Fruit fly (Drosophila melanogaster) whole organism, embryonic: ENCODE data around the gene Mlc2.
A peak's percentile ranks its signal among the peaks of the same experiment; 100 is the strongest.

Source experiments
- C15 ChIP-seq: fragments of 200-800 bp; sonication (Bioruptor generic); IDR thresholded peaks from 3 replicates; pipeline ENCODE4 v1.3.6; 2022; ENCODE audit warnings: missing biosample characterization, missing genetic modification characterization
- CG10147 ChIP-seq: fragments of 200-800 bp; sonication (Bioruptor generic); optimal IDR thresholded peaks from 2 replicates; lab custom pipeline; 2019; ENCODE audit warnings: missing biosample characterization, mild to moderate bottlenecking, missing genetic modification characterization, moderate library complexity
- CG10431 ChIP-seq: fragments of 200-800 bp; sonication (Bioruptor generic); optimal IDR thresholded peaks from 3 replicates; lab custom pipeline; 2018; ENCODE audit warnings: missing biosample characterization, mild to moderate bottlenecking, missing genetic modification characterization
- CG10979 ChIP-seq: fragments of 200-800 bp; sonication (Bioruptor generic); optimal IDR thresholded peaks from 2 replicates; lab custom pipeline; 2018; ENCODE audit warnings: missing biosample characterization, mild to moderate bottlenecking, missing genetic modification characterization, moderate library complexity
- CG11085 ChIP-seq: fragments of 200-800 bp; sonication (Bioruptor generic); IDR thresholded peaks from 2 replicates; pipeline ENCODE4 v1.3.6; 2022; ENCODE audit warnings: missing biosample characterization, missing genetic modification characterization
- CG11398 ChIP-seq: fragments of 200-800 bp; sonication (Bioruptor generic); optimal IDR thresholded peaks from 2 replicates; lab custom pipeline; 2016; ENCODE audit warnings: missing biosample characterization, missing genetic modification characterization
- CG13296 ChIP-seq: fragments of 200-800 bp; sonication (Bioruptor generic); optimal IDR thresholded peaks from 3 replicates; lab custom pipeline; 2018; ENCODE audit warnings: missing biosample characterization, mild to moderate bottlenecking, missing genetic modification characterization
- CG14667 ChIP-seq: fragments of 200-800 bp; sonication (Bioruptor generic); IDR thresholded peaks from 2 replicates; pipeline ENCODE4 v1.3.6; 2022; ENCODE audit warnings: missing biosample characterization, missing genetic modification characterization
- CG15269 ChIP-seq: fragments of 200-800 bp; sonication (Bioruptor generic); optimal IDR thresholded peaks from 2 replicates; lab custom pipeline; 2018; ENCODE audit warnings: missing biosample characterization, mild to moderate bottlenecking, missing genetic modification characterization, moderate library complexity
- CG17568 ChIP-seq: fragments of 200-800 bp; sonication (Bioruptor generic); optimal IDR thresholded peaks from 2 replicates; lab custom pipeline; 2018; ENCODE audit warnings: missing biosample characterization, mild to moderate bottlenecking, missing genetic modification characterization, moderate library complexity
- CG17912 ChIP-seq: fragments of 200-800 bp; sonication (Bioruptor generic); optimal IDR thresholded peaks from 2 replicates; lab custom pipeline; 2018; ENCODE audit warnings: missing biosample characterization, mild to moderate bottlenecking, missing genetic modification characterization
- CG30403 ChIP-seq: fragments of 200-800 bp; sonication (Bioruptor generic); optimal IDR thresholded peaks from 3 replicates; lab custom pipeline; 2016; ENCODE audit warnings: missing biosample characterization, missing genetic modification characterization
- CG3065 ChIP-seq: fragments of 200-800 bp; sonication (Bioruptor generic); optimal IDR thresholded peaks from 2 replicates; lab custom pipeline; 2016; ENCODE audit warnings: missing biosample characterization, missing genetic modification characterization
- CG31388 ChIP-seq: fragments of 200-800 bp; sonication (Bioruptor generic); optimal IDR thresholded peaks from 2 replicates; lab custom pipeline; 2016; ENCODE audit warnings: missing biosample characterization, missing genetic modification characterization
- CG32772 ChIP-seq: fragments of 200-800 bp; sonication (Bioruptor generic); IDR thresholded peaks from 2 replicates; pipeline ENCODE4 v1.3.6; 2022; ENCODE audit warnings: missing biosample characterization, missing genetic modification characterization
- CG4328 ChIP-seq: fragments of 200-800 bp; sonication (Bioruptor generic); optimal IDR thresholded peaks from 3 replicates; lab custom pipeline; 2017; ENCODE audit warnings: missing biosample characterization, missing genetic modification reagents, missing genetic modification characterization
- CG4854 ChIP-seq: fragments of 200-800 bp; sonication (Bioruptor generic); optimal IDR thresholded peaks from 2 replicates; lab custom pipeline; 2016; ENCODE audit warnings: missing biosample characterization, missing genetic modification characterization, inconsistent platforms
- CG6765 ChIP-seq: fragments of 200-800 bp; sonication (Bioruptor generic); optimal IDR thresholded peaks from 3 replicates; lab custom pipeline; 2017; ENCODE audit warnings: missing biosample characterization, mild to moderate bottlenecking, missing genetic modification characterization
- CG7745 ChIP-seq: fragments of 200-800 bp; sonication (Bioruptor generic); optimal IDR thresholded peaks from 2 replicates; lab custom pipeline; 2018; ENCODE audit warnings: missing biosample characterization, mild to moderate bottlenecking, missing genetic modification characterization, moderate library complexity
- D19A ChIP-seq: fragments of 200-800 bp; optimal IDR thresholded peaks from 3 replicates; lab custom pipeline; 2019; ENCODE audit warnings: missing biosample characterization, mild to moderate bottlenecking, missing genetic modification characterization, moderate library complexity
- Deaf1 ChIP-seq: fragments of 200-800 bp; optimal IDR thresholded peaks from 3 replicates; lab custom pipeline; 2019; ENCODE audit warnings: missing biosample characterization, mild to moderate bottlenecking, missing genetic modification characterization, moderate library complexity
- Dek ChIP-seq: fragments of 200-800 bp; sonication (Bioruptor generic); optimal IDR thresholded peaks from 3 replicates; lab custom pipeline; 2019; ENCODE audit warnings: missing biosample characterization, mild to moderate bottlenecking, missing genetic modification characterization, moderate library complexity
- Dref ChIP-seq: fragments of 200-800 bp; sonication (Bioruptor generic); IDR thresholded peaks from 2 replicates; pipeline ENCODE4 v1.3.6; 2022; ENCODE audit warnings: missing biosample characterization, missing genetic modification characterization
- H15 ChIP-seq: fragments of 200-800 bp; sonication (Bioruptor generic); IDR thresholded peaks from 3 replicates; pipeline ENCODE4 v1.3.6; 2022; ENCODE audit warnings: missing biosample characterization, missing genetic modification characterization
- H2.0 ChIP-seq: fragments of 200-800 bp; sonication (Bioruptor generic); IDR thresholded peaks from 2 replicates; pipeline ENCODE4 v1.3.6; 2022; ENCODE audit warnings: missing biosample characterization, missing genetic modification characterization
- Mad ChIP-seq: fragments of 200-800 bp; sonication (Bioruptor generic); optimal IDR thresholded peaks from 2 replicates; lab custom pipeline; 2016; ENCODE audit warnings: missing biosample characterization, missing genetic modification characterization
- NC2α ChIP-seq: fragments of 200-800 bp; sonication (Bioruptor generic); optimal IDR thresholded peaks from 2 replicates; lab custom pipeline; 2016; ENCODE audit warnings: missing biosample characterization, missing genetic modification characterization
- NFAT ChIP-seq: fragments of 200-800 bp; sonication (Bioruptor generic); IDR thresholded peaks from 2 replicates; pipeline ENCODE4 v1.3.6; 2022; ENCODE audit warnings: missing biosample characterization, missing genetic modification characterization
- NK7.1 ChIP-seq: fragments of 200-800 bp; sonication (Bioruptor generic); optimal IDR thresholded peaks from 3 replicates; lab custom pipeline; 2016; ENCODE audit warnings: missing biosample characterization, missing genetic modification characterization
- Oaz ChIP-seq: fragments of 200-800 bp; sonication (Bioruptor generic); IDR thresholded peaks from 2 replicates; pipeline ENCODE4 v1.3.6; 2022; ENCODE audit warnings: missing biosample characterization, missing genetic modification characterization
- Ptx1 ChIP-seq: fragments of 200-800 bp; sonication (Bioruptor generic); IDR thresholded peaks from 2 replicates; pipeline ENCODE4 v1.3.6; 2022; ENCODE audit warnings: missing biosample characterization, missing genetic modification characterization
- Sox102F ChIP-seq: fragments of 200-800 bp; sonication (Bioruptor generic); optimal IDR thresholded peaks from 2 replicates; lab custom pipeline; 2018; ENCODE audit warnings: missing biosample characterization, mild to moderate bottlenecking, missing genetic modification characterization, moderate library complexity
- YL-1 ChIP-seq: fragments of 200-800 bp; sonication (Bioruptor generic); optimal IDR thresholded peaks from 3 replicates; lab custom pipeline; 2017; ENCODE audit warnings: missing biosample characterization, mild to moderate bottlenecking, missing genetic modification characterization
- amos ChIP-seq: fragments of 200-800 bp; sonication (Bioruptor generic); IDR thresholded peaks from 2 replicates; pipeline ENCODE4 v1.3.6; 2022; ENCODE audit warnings: missing biosample characterization, missing genetic modification characterization; ENCODE audit not compliant: partially characterized antibody
- bowl ChIP-seq: fragments of 200-800 bp; sonication (Bioruptor generic); IDR thresholded peaks from 2 replicates; pipeline ENCODE4 v1.3.6; 2022; ENCODE audit warnings: missing biosample characterization, missing genetic modification characterization
- chif ChIP-seq, 2 experiments: fragments of 200-800 bp; sonication (Bioruptor generic); optimal IDR thresholded peaks; 3 replicates each; lab custom pipeline; 2016; ENCODE audit warnings: missing biosample characterization in 2 of 2, missing genetic modification characterization in 2 of 2
- cwo ChIP-seq: fragments of 200-800 bp; sonication (Bioruptor generic); optimal IDR thresholded peaks from 3 replicates; lab custom pipeline; 2017; ENCODE audit warnings: missing biosample characterization, missing genetic modification characterization, mild to moderate bottlenecking, moderate library complexity, missing genetic modification reagents
- gce ChIP-seq: fragments of 200-800 bp; sonication (Bioruptor generic); IDR thresholded peaks from 3 replicates; pipeline ENCODE4 v1.3.6; 2022; ENCODE audit warnings: missing biosample characterization, missing genetic modification characterization
- gem ChIP-seq: fragments of 200-800 bp; sonication (Bioruptor generic); optimal IDR thresholded peaks from 2 replicates; lab custom pipeline; 2019; ENCODE audit warnings: missing biosample characterization, mild to moderate bottlenecking, missing genetic modification characterization, moderate library complexity
- hb ChIP-seq: fragments of 200-800 bp; sonication (Bioruptor generic); IDR thresholded peaks from 3 replicates; pipeline ENCODE4 v1.3.6; 2022; ENCODE audit warnings: missing biosample characterization, missing genetic modification characterization; ENCODE audit not compliant: partially characterized antibody
- pb ChIP-seq: fragments of 200-800 bp; sonication (Bioruptor generic); optimal IDR thresholded peaks from 3 replicates; lab custom pipeline; 2016; ENCODE audit warnings: missing biosample characterization, missing genetic modification characterization
- pfk ChIP-seq: fragments of 200-800 bp; sonication (Bioruptor generic); optimal IDR thresholded peaks from 2 replicates; lab custom pipeline; 2018; ENCODE audit warnings: missing biosample characterization, mild to moderate bottlenecking, missing genetic modification characterization, moderate library complexity
- pho ChIP-seq: fragments of 200-800 bp; sonication (Bioruptor generic); optimal IDR thresholded peaks from 2 replicates; lab custom pipeline; 2016; ENCODE audit warnings: missing biosample characterization, missing genetic modification characterization
- pnt ChIP-seq: fragments of 200-800 bp; sonication (Bioruptor generic); optimal IDR thresholded peaks from 3 replicates; lab custom pipeline; 2016; ENCODE audit warnings: missing biosample characterization, missing genetic modification characterization
- ranshi ChIP-seq: fragments of 200-800 bp; sonication (Bioruptor generic); IDR thresholded peaks from 2 replicates; pipeline ENCODE4 v1.3.6; 2022; ENCODE audit warnings: missing biosample characterization, missing genetic modification characterization
- repo ChIP-seq: fragments of 200-800 bp; sonication (Bioruptor generic); optimal IDR thresholded peaks from 2 replicates; lab custom pipeline; 2016; ENCODE audit warnings: missing biosample characterization, missing genetic modification characterization
- row ChIP-seq: fragments of 200-800 bp; sonication (Bioruptor generic); IDR thresholded peaks from 3 replicates; pipeline ENCODE4 v1.3.6; 2022; ENCODE audit warnings: missing biosample characterization, missing genetic modification characterization
- shn ChIP-seq: fragments of 200-800 bp; sonication (Bioruptor generic); optimal IDR thresholded peaks from 3 replicates; lab custom pipeline; 2016; ENCODE audit warnings: missing biosample characterization, missing genetic modification characterization
- slbo ChIP-seq: fragments of 200-800 bp; sonication (Bioruptor generic); IDR thresholded peaks from 2 replicates; pipeline ENCODE4 v1.3.6; 2022; ENCODE audit warnings: missing biosample characterization, missing genetic modification characterization
- sug ChIP-seq: fragments of 200-800 bp; optimal IDR thresholded peaks from 2 replicates; lab custom pipeline; 2019; ENCODE audit warnings: missing biosample characterization, mild to moderate bottlenecking, missing genetic modification characterization, moderate library complexity
- twi ChIP-seq: fragments of 200-800 bp; optimal IDR thresholded peaks from 2 replicates; lab custom pipeline; 2019; ENCODE audit warnings: missing biosample characterization, mild to moderate bottlenecking, missing genetic modification characterization, moderate library complexity

Mlc2 gene

DNA sequence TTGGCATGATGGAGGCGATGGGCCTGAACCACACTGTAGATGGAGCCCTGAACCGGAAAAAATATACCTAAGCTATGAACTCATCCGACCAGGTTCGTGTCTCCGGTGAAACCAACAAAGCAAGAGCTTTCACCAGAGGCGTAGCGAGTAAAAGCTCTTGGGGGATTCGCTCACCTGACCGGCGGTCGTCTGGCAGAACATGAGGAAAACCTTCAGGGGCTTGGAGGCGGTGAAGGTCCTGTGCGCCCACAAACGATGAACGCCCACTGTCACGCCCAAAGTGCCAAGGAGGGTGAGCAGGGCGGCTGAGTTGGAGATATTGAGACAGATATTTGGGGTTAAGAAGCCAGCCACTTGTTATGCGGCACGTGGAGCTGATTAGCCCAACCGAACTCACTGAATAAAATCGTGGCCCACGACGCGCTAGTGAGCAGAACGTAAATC lies 21.3 kb upstream of the Mlc2 start (continued):
- no peak for TF ChIP-seq CG31388 (GFP tag; lab: Kevin White, UChicago)
- TF ChIP-seq pfk (GFP tag; lab: Kevin White, UChicago) = no peak
- TF ChIP-seq twi (tag; lab: Kevin White, UChicago) = no peak
- TF ChIP-seq repo = no peak
- peak; percentile 60 for TF ChIP-seq Deaf1 (tag; lab: Kevin White, UChicago)
- peak; percentile 41; the same call in 1 of the 2 replicates for TF ChIP-seq H2.0 (GFP tag; lab: Robert Waterston, UW)
- TF ChIP-seq hb = no peak
- TF ChIP-seq D19A (tag; lab: Kevin White, UChicago) = no peak
- TF ChIP-seq CG10979 (tag; lab: Kevin White, UChicago) = no peak
- TF ChIP-seq CG17568 (GFP tag; lab: Kevin White, UChicago) = no peak
- TF ChIP-seq Mad = peak; percentile 10
- peak; percentile 70 for TF ChIP-seq Ptx1 (GFP tag; lab: Robert Waterston, UW)
- no peak for TF ChIP-seq CG17912
- peak; percentile 48 for TF ChIP-seq CG15269 (tag; lab: Kevin White, UChicago)
- no peak for TF ChIP-seq CG10431 (GFP tag; lab: Kevin White, UChicago)
- peak; percentile 22 for TF ChIP-seq shn
- peak; percentile 45; the same call in 1 of the 3 replicates for TF ChIP-seq H15 (GFP tag; lab: Robert Waterston, UW)
- peak; percentile 83 for TF ChIP-seq slbo
- no peak for TF ChIP-seq NC2α (GFP tag; lab: Kevin White, UChicago)
- TF ChIP-seq CG4854 = no peak
- TF ChIP-seq gem = peak; percentile 38
- peak; percentile 36 for TF ChIP-seq CG30403 (GFP tag; lab: Kevin White, UChicago)
- peak; percentile 22 for TF ChIP-seq CG3065 (GFP tag; lab: Kevin White, UChicago)
- TF ChIP-seq Dek = peak; percentile 46
- peak; percentile 74 for TF ChIP-seq NFAT (GFP tag; lab: Robert Waterston, UW)
- no peak for TF ChIP-seq CG7745 (tag; lab: Kevin White, UChicago)
- 0 out of 3 replicates have a peak, but pooled peaks have one; percentile 46 for TF ChIP-seq gce (GFP tag; lab: Robert Waterston, UW)
- TF ChIP-seq CG11085 (GFP tag; lab: Robert Waterston, UW) = 0 out of 2 replicates have a peak, but pooled peaks have one; percentile 23
- no peak for TF ChIP-seq pb (GFP tag; lab: Kevin White, UChicago)
- no peak for TF ChIP-seq Sox102F (GFP tag; lab: Kevin White, UChicago)
- TF ChIP-seq CG4328 (GFP tag; lab: Kevin White, UChicago) = no peak
- no peak; the same call in 1 of the 2 replicates for TF ChIP-seq amos (GFP tag; lab: Robert Waterston, UW)
- TF ChIP-seq sug (tag; lab: Kevin White, UChicago) = peak; percentile 51
- peak; percentile 9 for TF ChIP-seq chif (GFP tag; optimal IDR thresholded peaks at IDR 0.05; lab: Kevin White, UChicago)
- TF ChIP-seq CG10147 (GFP tag; lab: Kevin White, UChicago) = peak; percentile 41
- 0 out of 2 replicates have a peak, but pooled peaks have one; percentile 20 for TF ChIP-seq CG32772 (GFP tag; lab: Robert Waterston, UW)
- TF ChIP-seq Oaz (GFP tag; lab: Robert Waterston, UW) = 0 out of 2 replicates have a peak, but pooled peaks have one; percentile 14
- peak; percentile 54 for TF ChIP-seq CG13296 (GFP tag; lab: Kevin White, UChicago)
- no peak for TF ChIP-seq bowl
- peak; percentile 48 for TF ChIP-seq YL-1 (GFP tag; lab: Kevin White, UChicago)
- TF ChIP-seq CG11398 (GFP tag; lab: Kevin White, UChicago) = peak; percentile 16
- peak; percentile 28; the same call in 1 of the 2 replicates for TF ChIP-seq Dref (GFP tag; lab: Robert Waterston, UW)
- no peak for TF ChIP-seq pnt (GFP tag; lab: Kevin White, UChicago)
- TF ChIP-seq CG14667 (GFP tag; lab: Robert Waterston, UW) = 0 out of 2 replicates have a peak, but pooled peaks have one; percentile 20
- no peak for TF ChIP-seq C15
- TF ChIP-seq ranshi = no peak
- TF ChIP-seq CG6765 = no peak
- TF ChIP-seq pho (GFP tag; lab: Kevin White, UChicago) = peak; percentile 48
- TF ChIP-seq NK7.1 (GFP tag; lab: Kevin White, UChicago) = no peak
- peak; percentile 58 for TF ChIP-seq cwo (GFP tag; lab: Kevin White, UChicago)
- peak; percentile 84 for TF ChIP-seq row (GFP tag; lab: Robert Waterston, UW)
